Worm (Caenorhabditis elegans) whole organism, L1 larva: Measurements from ENCODE around the gene M176.10.
A peak's percentile ranks its signal among the peaks of the same experiment; 100 is the strongest.

Experiments
- F16B12.6 ChIP-seq: fragments of 150-350 bp; optimal IDR thresholded peaks from 2 replicates; lab custom pipeline; 2014; ENCODE audit warnings: missing biosample characterization, missing genetic modification characterization
- aha-1 ChIP-seq: fragments of 150-350 bp; optimal IDR thresholded peaks from 2 replicates; lab custom pipeline; 2014; ENCODE audit warnings: missing biosample characterization, missing genetic modification characterization
- ama-1 ChIP-seq: fragments of 150-350 bp; optimal IDR thresholded peaks from 2 replicates; lab custom pipeline; 2014
- ceh-63 ChIP-seq: fragments of 200-800 bp; sonication (Bioruptor generic); optimal IDR thresholded peaks from 2 replicates; lab custom pipeline; 2018; ENCODE audit warnings: mild to moderate bottlenecking, missing genetic modification characterization, missing compliant biosample characterization
- ceh-8 ChIP-seq: fragments of 200-800 bp; sonication (Bioruptor generic); optimal IDR thresholded peaks from 2 replicates; lab custom pipeline; 2018; ENCODE audit warnings: mild to moderate bottlenecking, missing genetic modification characterization, moderate library complexity, missing compliant biosample characterization
- ceh-90 ChIP-seq: sonication (generic microtip); optimal IDR thresholded peaks from 2 replicates; lab custom pipeline; 2016; ENCODE audit warnings: missing genetic modification characterization, missing compliant biosample characterization
- dsc-1 ChIP-seq: sonication (generic microtip); optimal IDR thresholded peaks from 2 replicates; lab custom pipeline; 2016; ENCODE audit warnings: mild to moderate bottlenecking, missing genetic modification characterization, missing compliant biosample characterization
- efl-3 ChIP-seq: fragments of 200-800 bp; sonication (Bioruptor generic); optimal IDR thresholded peaks from 2 replicates; lab custom pipeline; 2018; ENCODE audit warnings: mild to moderate bottlenecking, missing genetic modification characterization, missing compliant biosample characterization
- elt-2 ChIP-seq: sonication (generic microtip); optimal IDR thresholded peaks from 2 replicates; lab custom pipeline; 2016; ENCODE audit warnings: missing genetic modification characterization, mild to moderate bottlenecking, inconsistent platforms, missing compliant biosample characterization, missing genetic modification reagents
- elt-3 ChIP-seq, 6 experiments: fragments of 150-350 bp in 1 of 6; sonication (generic microtip); optimal IDR thresholded peaks; 2 replicates each; lab custom pipeline; 2017 to 2018; ENCODE audit warnings: missing biosample characterization in 6 of 6, missing genetic modification characterization in 6 of 6, inconsistent platforms in 1 of 6
- ets-5 ChIP-seq: fragments of 200-800 bp; sonication (Bioruptor generic); IDR thresholded peaks from 2 replicates; pipeline ENCODE4 v1.3.6; 2022; ENCODE audit warnings: missing genetic modification characterization, missing compliant biosample characterization
- fkh-10 ChIP-seq: sonication (generic microtip); optimal IDR thresholded peaks from 2 replicates; lab custom pipeline; 2017; ENCODE audit warnings: missing biosample characterization, missing genetic modification reagents, missing genetic modification characterization
- fos-1 ChIP-seq: fragments of 150-350 bp; optimal IDR thresholded peaks from 2 replicates; lab custom pipeline; 2014; ENCODE audit warnings: missing biosample characterization, missing genetic modification characterization
- isw-1 ChIP-seq: fragments of 200-800 bp; sonication (Bioruptor generic); IDR thresholded peaks from 2 replicates; pipeline ENCODE4 v1.3.6; 2022; ENCODE audit warnings: missing genetic modification characterization, missing compliant biosample characterization
- lin-14 ChIP-seq: fragments of 200-800 bp; sonication (Bioruptor generic); optimal IDR thresholded peaks from 2 replicates; lab custom pipeline; 2018; ENCODE audit warnings: mild to moderate bottlenecking, missing genetic modification characterization, moderate library complexity, missing compliant biosample characterization
- lin-15B ChIP-seq: fragments of 150-350 bp; sonication (generic microtip); optimal IDR thresholded peaks from 3 replicates; lab custom pipeline; 2014; ENCODE audit warnings: missing biosample characterization, missing genetic modification characterization
- lin-35 ChIP-seq, 2 experiments: fragments of 150-350 bp; optimal IDR thresholded peaks; 2 replicates each; lab custom pipeline; 2014; ENCODE audit warnings: missing biosample characterization in 2 of 2, missing genetic modification characterization in 2 of 2, missing genetic modification reagents in 2 of 2
- mab-9 ChIP-seq: fragments of 200-800 bp; sonication (Bioruptor generic); IDR thresholded peaks from 2 replicates; pipeline ENCODE4 v1.3.6; 2022; ENCODE audit warnings: missing genetic modification reagents, missing genetic modification characterization, missing compliant biosample characterization
- mef-2 ChIP-seq: fragments of 150-350 bp; optimal IDR thresholded peaks from 2 replicates; lab custom pipeline; 2014; ENCODE audit warnings: missing biosample characterization, missing genetic modification characterization
- nhr-20 ChIP-seq: sonication (generic microtip); optimal IDR thresholded peaks from 2 replicates; lab custom pipeline; 2016; ENCODE audit warnings: mild to moderate bottlenecking, missing genetic modification characterization, missing compliant biosample characterization
- nhr-237 ChIP-seq: fragments of 150-350 bp; optimal IDR thresholded peaks from 2 replicates; lab custom pipeline; 2014; ENCODE audit warnings: missing biosample characterization, missing genetic modification characterization
- nhr-76 ChIP-seq: sonication (generic microtip); optimal IDR thresholded peaks from 2 replicates; lab custom pipeline; 2017; ENCODE audit warnings: missing biosample characterization, missing genetic modification characterization
- nhr-77 ChIP-seq: fragments of 150-350 bp; optimal IDR thresholded peaks from 2 replicates; lab custom pipeline; 2014; ENCODE audit warnings: missing biosample characterization, missing genetic modification characterization
- nhr-85 ChIP-seq: sonication (generic microtip); peaks from one replicate; lab custom pipeline; 2016; ENCODE audit warnings: missing genetic modification characterization, inconsistent platforms, missing compliant biosample characterization
- nhr-90 ChIP-seq: sonication (generic microtip); optimal IDR thresholded peaks from 2 replicates; lab custom pipeline; 2016; ENCODE audit warnings: mild to moderate bottlenecking, missing genetic modification characterization, missing compliant biosample characterization; ENCODE audit not compliant: poor library complexity
- pag-3 ChIP-seq: sonication (generic microtip); optimal IDR thresholded peaks from 2 replicates; lab custom pipeline; 2017; ENCODE audit warnings: missing genetic modification characterization, mild to moderate bottlenecking, missing compliant biosample characterization, antibody characterized with exemption, borderline replicate concordance; ENCODE audit not compliant: insufficient read depth
- pqm-1 ChIP-seq: sonication (generic microtip); optimal IDR thresholded peaks from 3 replicates; lab custom pipeline; 2017; ENCODE audit warnings: missing biosample characterization, missing genetic modification characterization
- snpc-4 ChIP-seq: fragments of 150-350 bp; optimal IDR thresholded peaks from 2 replicates; lab custom pipeline; 2014; ENCODE audit warnings: missing biosample characterization, missing genetic modification characterization
- snu-23 ChIP-seq: sonication (generic microtip); optimal IDR thresholded peaks from 2 replicates; lab custom pipeline; 2016; ENCODE audit warnings: missing genetic modification characterization, missing compliant biosample characterization
- sptf-1 ChIP-seq: fragments of 150-350 bp; optimal IDR thresholded peaks from 2 replicates; lab custom pipeline; 2014; ENCODE audit warnings: missing biosample characterization, missing genetic modification characterization
- swsn-7 ChIP-seq: sonication (generic microtip); optimal IDR thresholded peaks from 2 replicates; lab custom pipeline; 2016; ENCODE audit warnings: missing genetic modification characterization, missing compliant biosample characterization
- unc-30 ChIP-seq: sonication (generic microtip); optimal IDR thresholded peaks from 2 replicates; lab custom pipeline; 2017; ENCODE audit warnings: missing biosample characterization, missing genetic modification characterization
- unc-98 ChIP-seq: fragments of 200-800 bp; sonication (Bioruptor generic); IDR thresholded peaks from 2 replicates; pipeline ENCODE4 v1.3.6; 2022; ENCODE audit warnings: missing genetic modification characterization, missing compliant biosample characterization
- vab-15 ChIP-seq: sonication (generic microtip); optimal IDR thresholded peaks from 2 replicates; lab custom pipeline; 2017; ENCODE audit warnings: missing genotype, mild to moderate bottlenecking, missing genetic modification characterization, missing compliant biosample characterization
- zag-1 ChIP-seq: fragments of 150-350 bp; optimal IDR thresholded peaks from 2 replicates; lab custom pipeline; 2014; ENCODE audit warnings: missing biosample characterization, missing genetic modification characterization
- ztf-4 ChIP-seq: fragments of 150-350 bp; optimal IDR thresholded peaks from 2 replicates; lab custom pipeline; 2014; ENCODE audit warnings: missing biosample characterization, missing genetic modification characterization

M176.10 gene

DNA sequence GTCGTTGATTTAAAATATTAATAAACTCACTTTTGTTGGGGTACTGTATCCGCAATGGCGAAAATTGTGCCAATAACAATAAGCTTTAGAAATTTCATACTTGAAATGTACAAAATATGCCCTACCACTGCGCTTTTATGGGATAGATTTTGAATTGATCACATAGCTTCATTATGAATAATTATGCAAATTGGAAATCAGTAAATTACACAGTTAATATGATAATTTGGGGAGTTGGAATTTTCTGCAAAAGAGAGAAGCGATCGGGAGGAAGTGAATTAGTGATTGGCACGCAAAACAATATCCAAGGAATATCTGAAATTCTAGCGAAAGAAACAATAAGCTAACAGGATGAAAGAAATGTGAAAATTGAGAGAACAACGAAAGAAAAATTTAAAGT, at the start of gene M176.10:
Gene M176.10 (minus strand): TSS at position 101 of the 400 bp plus-strand sequence.
- no peak for TF ChIP-seq swsn-7 (tag; lab: Kevin White, UChicago)
- no peak for TF ChIP-seq snpc-4 (tag; lab: Kevin White, UChicago)
- TF ChIP-seq nhr-90 (tag; lab: Kevin White, UChicago) = no peak
- TF ChIP-seq ceh-8 (GFP tag; lab: Kevin White, UChicago) = no peak
- TF ChIP-seq aha-1 (tag; lab: Kevin White, UChicago) = no peak
- no peak for TF ChIP-seq fos-1 (tag; lab: Kevin White, UChicago)
- no peak for TF ChIP-seq mef-2 (tag; lab: Kevin White, UChicago)
- TF ChIP-seq nhr-237 (tag; lab: Kevin White, UChicago) = no peak
- no peak for TF ChIP-seq lin-35 (GFP tag; optimal IDR thresholded peaks at IDR 0.05; lab: Kevin White, UChicago)
- no peak for TF ChIP-seq dsc-1 (tag; lab: Kevin White, UChicago)
- TF ChIP-seq elt-3 (tag; optimal IDR thresholded peaks at IDR 0.05; lab: Kevin White, UChicago) = no peak
- no peak for TF ChIP-seq F16B12.6 (tag; lab: Kevin White, UChicago)
- no peak for TF ChIP-seq vab-15 (tag; lab: Kevin White, UChicago)
- no peak for TF ChIP-seq nhr-85
- TF ChIP-seq fkh-10 (GFP tag; lab: Kevin White, UChicago) = no peak
- TF ChIP-seq ztf-4 (tag; lab: Kevin White, UChicago) = no peak
- TF ChIP-seq nhr-77 (tag; lab: Kevin White, UChicago) = no peak
- no peak for TF ChIP-seq ceh-63 (GFP tag; lab: Kevin White, UChicago)
- TF ChIP-seq unc-30 (tag; lab: Kevin White, UChicago) = no peak

- TF ChIP-seq elt-3 (tag; optimal IDR thresholded peaks at IDR 0.05; lab: Kevin White, UChicago) = no peak
- TF ChIP-seq nhr-76 (tag; lab: Kevin White, UChicago) = no peak
- no peak for TF ChIP-seq ceh-8 (GFP tag; lab: Kevin White, UChicago)
- TF ChIP-seq lin-15B (tag; lab: Kevin White, UChicago) = no peak
- no peak for TF ChIP-seq isw-1 (GFP tag; lab: Robert Waterston, UW)
- no peak for TF ChIP-seq mab-9
- TF ChIP-seq nhr-237 (tag; lab: Kevin White, UChicago) = no peak
- TF ChIP-seq pqm-1 (tag; lab: Kevin White, UChicago) = no peak
- TF ChIP-seq sptf-1 (tag; lab: Kevin White, UChicago) = no peak
- no peak for TF ChIP-seq unc-98 (GFP tag; lab: Robert Waterston, UW)
- TF ChIP-seq mef-2 (tag; lab: Kevin White, UChicago) = no peak
- TF ChIP-seq lin-14 (GFP tag; lab: Kevin White, UChicago) = no peak
- TF ChIP-seq ama-1 (lab: Kevin White, UChicago) = no peak
- no peak for TF ChIP-seq zag-1
- TF ChIP-seq pag-3 = no peak
Observed at ce11 chrII:9474367-9475105, 48.6 kb upstream of the M176.10 start, which contains the start of the genes chil-25 and chil-26. Gene chil-25, minus strand, starts transcription at chrII:9474467. Gene chil-26, plus strand, starts transcription at chrII:9475055.

DNA sequence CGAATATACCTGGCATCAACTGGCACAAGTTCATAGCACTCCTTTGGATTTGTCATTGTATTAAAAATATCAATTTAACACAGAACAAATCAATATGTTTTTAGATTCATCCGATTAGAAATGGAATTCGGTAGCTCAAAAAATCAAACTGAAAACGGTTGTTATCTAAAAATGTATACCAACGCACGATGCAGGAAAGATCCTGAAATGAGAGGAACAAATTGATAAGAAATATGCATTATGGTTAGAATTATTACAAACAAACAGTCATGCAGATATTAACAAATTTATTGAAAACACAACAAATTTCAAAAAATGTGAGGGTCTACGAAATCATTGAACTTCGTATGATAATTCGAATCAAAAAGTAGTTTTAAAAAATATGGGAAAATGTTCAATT, 44.1 kb upstream of the M176.10 start, which contains the start of gene T19H5.6:
Gene T19H5.6 (minus strand): TSS at position 195 of the 400 bp plus-strand sequence.
- TF ChIP-seq lin-35 (GFP tag; optimal IDR thresholded peaks at IDR 0.05; lab: Kevin White, UChicago) (no peak), elt-2 (peak; percentile 48)

ce11 chrII:9468414-9468813, 42.4 kb upstream of the M176.10 start, which contains the start of gene chil-23:
Gene chil-23, minus strand, starts transcription at chrII:9468611.
- TF ChIP-seq nhr-20 (tag; lab: Kevin White, UChicago) (peak; percentile 17), snu-23 (GFP tag; lab: Kevin White, UChicago) (no peak), ets-5 (GFP tag; lab: Robert Waterston, UW) (no peak), elt-2 (peak; percentile 95), ceh-90 (tag; lab: Kevin White, UChicago) (no peak), efl-3 (no peak)
